Worm (Caenorhabditis elegans) whole organism, L1 larva: ENCODE results near the gene ceh-28.

Experiments used
- aly-2 ChIP-seq: fragments of 150-350 bp; optimal IDR thresholded peaks from 2 replicates; lab custom pipeline; 2014; ENCODE audit warnings: missing biosample characterization, missing genetic modification characterization
- dpl-1 ChIP-seq, 3 experiments: fragments of 150-350 bp in 2 of 3; sonication (generic microtip) in 1 of 3; optimal IDR thresholded peaks; 2 replicates each; lab custom pipeline; 2014 to 2017; ENCODE audit warnings: missing biosample characterization in 3 of 3, missing genetic modification characterization in 3 of 3, missing genetic modification reagents in 3 of 3

- TF ChIP-seq aly-2 (tag; lab: Kevin White, UChicago), result no peak
- TF ChIP-seq dpl-1 (GFP tag; optimal IDR thresholded peaks at IDR 0.05; lab: Kevin White, UChicago), result no peak
These were observed at the start of gene ceh-28 for ce11 chrX:13074373-13074772.
